Worm (Caenorhabditis elegans) whole organism, midembryonic: ENCODE measurements around the gene C34F11.8.

Experiments
- T22C8.4 ChIP-seq: fragments of 200-800 bp; sonication (Bioruptor generic); IDR thresholded peaks from 2 replicates; pipeline ENCODE4 v1.3.6; 2022; ENCODE audit warnings: missing genetic modification characterization, missing compliant biosample characterization
- cog-1 ChIP-seq: sonication (generic microtip); optimal IDR thresholded peaks from 2 replicates; lab custom pipeline; 2016; ENCODE audit warnings: missing genetic modification characterization, missing compliant biosample characterization
- flt-1 ChIP-seq: fragments of 200-800 bp; sonication (Bioruptor generic); IDR thresholded peaks from 2 replicates; pipeline ENCODE4 v1.3.6; 2022; ENCODE audit warnings: missing genetic modification characterization, missing compliant biosample characterization
- klf-2 ChIP-seq: fragments of 200-800 bp; sonication (Bioruptor generic); conservative IDR thresholded peaks from 2 replicates; pipeline ENCODE4 v1.3.6; 2022; ENCODE audit warnings: missing genetic modification reagents, missing genetic modification characterization, missing compliant biosample characterization
- med-1 ChIP-seq: sonication (generic microtip); optimal IDR thresholded peaks from 2 replicates; lab custom pipeline; 2017; ENCODE audit warnings: missing genetic modification characterization, mild to moderate bottlenecking, missing compliant biosample characterization, antibody characterized with exemption, missing genetic modification reagents; ENCODE audit not compliant: insufficient read depth
- ref-1 ChIP-seq: fragments of 200-800 bp; sonication (Bioruptor generic); conservative IDR thresholded peaks from 2 replicates; pipeline ENCODE4 v1.3.6; 2022; ENCODE audit warnings: missing genetic modification reagents, missing genetic modification characterization, missing compliant biosample characterization
- tab-1 ChIP-seq: fragments of 200-800 bp; sonication (Bioruptor generic); IDR thresholded peaks from 2 replicates; pipeline ENCODE4 v1.3.6; 2022; ENCODE audit warnings: missing genetic modification characterization, missing compliant biosample characterization
- ztf-23 ChIP-seq: fragments of 200-800 bp; sonication (Bioruptor generic); IDR thresholded peaks from 2 replicates; pipeline ENCODE4 v1.3.6; 2022; ENCODE audit warnings: missing genetic modification reagents, missing genetic modification characterization, missing compliant biosample characterization
- ztf-29 ChIP-seq: fragments of 200-800 bp; sonication (Bioruptor generic); IDR thresholded peaks from 2 replicates; pipeline ENCODE4 v1.3.6; 2022; ENCODE audit warnings: missing genetic modification reagents, missing genetic modification characterization, missing compliant biosample characterization

DNA sequence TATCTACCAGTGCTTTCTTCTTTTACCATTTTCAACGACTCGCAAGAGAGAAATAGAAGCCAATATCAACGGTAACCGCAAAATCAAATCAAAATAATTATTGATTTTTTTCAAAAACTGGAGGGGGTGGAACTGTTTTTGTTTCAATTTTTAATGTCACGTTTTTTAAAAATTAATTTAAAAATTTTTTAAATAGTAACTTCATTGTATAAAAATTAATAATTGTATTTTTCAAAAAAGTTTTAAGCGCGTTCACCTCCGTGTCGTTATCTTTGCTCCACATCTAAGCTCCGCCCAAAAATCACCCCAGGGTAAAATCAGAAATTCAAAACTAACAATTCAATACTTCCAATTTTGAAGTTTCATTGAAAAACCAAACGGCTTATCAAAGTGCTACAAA is 49.7 kb downstream of the C34F11.8 start, which contains the start of gene C27D6.11:
- TF ChIP-seq T22C8.4 (GFP tag; lab: Robert Waterston, UW) (no peak), cog-1 (tag; lab: Kevin White, UChicago) (no peak), flt-1 (GFP tag; lab: Robert Waterston, UW) (no peak), ref-1 (GFP tag; lab: Robert Waterston, UW) (no peak), ztf-23 (GFP tag; lab: Robert Waterston, UW) (no peak), ztf-29 (no peak), tab-1 (GFP tag; lab: Robert Waterston, UW) (no peak), med-1 (no peak), klf-2 (GFP tag; lab: Robert Waterston, UW) (no peak)
